Fruit fly (Drosophila melanogaster) whole organism, pupa: ENCODE measurements around the gene CG5934.

Source experiments
- CG10348 ChIP-seq: fragments of 200-800 bp; sonication (Bioruptor generic); IDR thresholded peaks from 2 replicates; pipeline ENCODE4 v1.3.6; 2022; ENCODE audit warnings: missing biosample characterization, missing genetic modification characterization
- CG12605 ChIP-seq: fragments of 200-800 bp; sonication (Bioruptor generic); IDR thresholded peaks from 2 replicates; pipeline ENCODE4 v1.3.6; 2022; ENCODE audit warnings: missing biosample characterization, missing genetic modification characterization
- CG13204 ChIP-seq: fragments of 200-800 bp; sonication (Bioruptor generic); optimal IDR thresholded peaks from 2 replicates; lab custom pipeline; 2018; ENCODE audit warnings: missing biosample characterization, mild to moderate bottlenecking, missing genetic modification characterization, moderate library complexity
- CG14655 ChIP-seq: fragments of 200-800 bp; sonication (Bioruptor generic); optimal IDR thresholded peaks from 3 replicates; lab custom pipeline; 2017; ENCODE audit warnings: mild to moderate bottlenecking, missing biosample characterization, missing genetic modification reagents, missing genetic modification characterization
- CG15710 ChIP-seq: fragments of 200-800 bp; sonication (Bioruptor generic); optimal IDR thresholded peaks from 2 replicates; lab custom pipeline; 2018; ENCODE audit warnings: missing biosample characterization, mild to moderate bottlenecking, missing genetic modification characterization, moderate library complexity
- CG17806 ChIP-seq: fragments of 200-800 bp; sonication (Bioruptor generic); optimal IDR thresholded peaks from 2 replicates; lab custom pipeline; 2018; ENCODE audit warnings: missing biosample characterization, mild to moderate bottlenecking, missing genetic modification characterization, moderate library complexity
- CG32121 ChIP-seq: fragments of 200-800 bp; sonication (Bioruptor generic); IDR thresholded peaks from 2 replicates; pipeline ENCODE4 v1.3.6; 2022; ENCODE audit warnings: missing biosample characterization, missing genetic modification characterization
- CG34367 ChIP-seq: fragments of 200-800 bp; sonication (Bioruptor generic); optimal IDR thresholded peaks from 2 replicates; lab custom pipeline; 2018; ENCODE audit warnings: missing biosample characterization, mild to moderate bottlenecking, missing genetic modification characterization
- CG4496 ChIP-seq: fragments of 200-800 bp; sonication (Bioruptor generic); IDR thresholded peaks from 3 replicates; pipeline ENCODE4 v1.3.6; 2022; ENCODE audit warnings: missing biosample characterization, missing genetic modification characterization
- CG8159 ChIP-seq: fragments of 200-800 bp; sonication (Bioruptor generic); optimal IDR thresholded peaks from 3 replicates; lab custom pipeline; 2018; ENCODE audit warnings: missing biosample characterization, mild to moderate bottlenecking, missing genetic modification characterization, moderate library complexity
- CG8301 ChIP-seq: fragments of 200-800 bp; sonication (Bioruptor generic); optimal IDR thresholded peaks from 2 replicates; lab custom pipeline; 2018; ENCODE audit warnings: missing biosample characterization, mild to moderate bottlenecking, missing genetic modification characterization
- CG9948 ChIP-seq: fragments of 200-800 bp; sonication (Bioruptor generic); optimal IDR thresholded peaks from 2 replicates; lab custom pipeline; 2018; ENCODE audit warnings: missing biosample characterization, mild to moderate bottlenecking, missing genetic modification characterization, moderate library complexity
- D1 ChIP-seq: fragments of 200-800 bp; sonication (Bioruptor generic); optimal IDR thresholded peaks from 2 replicates; lab custom pipeline; 2018; ENCODE audit warnings: missing biosample characterization, mild to moderate bottlenecking, missing genetic modification characterization, moderate library complexity
- EcR ChIP-seq: fragments of 200-800 bp; sonication (Bioruptor generic); optimal IDR thresholded peaks from 3 replicates; lab custom pipeline; 2019; ENCODE audit warnings: missing biosample characterization, missing genetic modification characterization, mild to moderate bottlenecking, moderate library complexity, missing genetic modification reagents
- Ets98B ChIP-seq: fragments of 200-800 bp; sonication (Bioruptor generic); IDR thresholded peaks from 2 replicates; pipeline ENCODE4 v1.3.6; 2022; ENCODE audit warnings: missing biosample characterization, missing genetic modification characterization
- Pif1A ChIP-seq: fragments of 200-800 bp; sonication (Bioruptor generic); optimal IDR thresholded peaks from 3 replicates; lab custom pipeline; 2016; ENCODE audit warnings: missing biosample characterization, missing genetic modification characterization
- Pif1B ChIP-seq: fragments of 200-800 bp; sonication (Bioruptor generic); optimal IDR thresholded peaks from 3 replicates; lab custom pipeline; 2016; ENCODE audit warnings: missing biosample characterization, missing genetic modification characterization
- Snoo ChIP-seq: fragments of 200-800 bp; sonication (Bioruptor generic); optimal IDR thresholded peaks from 3 replicates; lab custom pipeline; 2017; ENCODE audit warnings: missing biosample characterization, mild to moderate bottlenecking, missing genetic modification characterization, inconsistent platforms
- fd96Ca ChIP-seq: fragments of 200-800 bp; sonication (Bioruptor generic); IDR thresholded peaks from 3 replicates; pipeline ENCODE4 v1.3.6; 2022; ENCODE audit warnings: missing biosample characterization, missing genetic modification characterization
- gl ChIP-seq: fragments of 200-800 bp; sonication (Bioruptor generic); optimal IDR thresholded peaks from 2 replicates; lab custom pipeline; 2018; ENCODE audit warnings: missing biosample characterization, mild to moderate bottlenecking, missing genetic modification characterization
- rn ChIP-seq: fragments of 200-800 bp; sonication (Bioruptor generic); IDR thresholded peaks from 2 replicates; pipeline ENCODE4 v1.3.6; 2022; ENCODE audit warnings: missing biosample characterization, missing genetic modification characterization

Gene CG5934

DNA sequence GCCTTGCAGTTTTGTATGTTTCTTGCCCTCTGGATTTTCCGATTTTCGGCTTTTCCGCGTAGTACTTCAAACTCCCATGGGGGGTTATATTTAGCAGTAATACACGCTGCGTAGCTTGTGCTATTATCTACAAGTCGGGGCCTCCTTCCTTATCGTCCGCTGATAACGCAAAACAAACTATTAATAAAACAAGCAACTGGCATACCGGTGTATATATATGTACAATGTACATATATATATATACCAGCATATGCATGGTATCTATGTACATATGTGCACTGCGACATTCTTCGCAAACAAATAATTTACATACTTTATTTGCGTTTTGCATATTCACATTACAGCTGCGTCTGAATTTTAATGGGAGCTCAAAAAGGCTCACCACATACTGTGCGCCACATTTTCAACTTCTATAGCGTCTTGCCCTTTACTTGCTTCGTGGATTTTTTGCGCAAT, 19.6 kb upstream of the CG5934 start:
- TF ChIP-seq Ets98B: no peak
- no peak for TF ChIP-seq Pif1A
- TF ChIP-seq CG9948 (tag; lab: Kevin White, UChicago): no peak
- TF ChIP-seq EcR (GFP tag; lab: Kevin White, UChicago): peak; percentile 24
- TF ChIP-seq CG12605 (GFP tag; lab: Robert Waterston, UW): no peak
- TF ChIP-seq CG34367 (tag; lab: Kevin White, UChicago): peak; percentile 19
- no peak for TF ChIP-seq Snoo (tag; lab: Kevin White, UChicago)
- no peak for TF ChIP-seq CG4496 (GFP tag; lab: Robert Waterston, UW)
- TF ChIP-seq D1 (tag; lab: Kevin White, UChicago): no peak
- TF ChIP-seq CG17806: no peak
- TF ChIP-seq CG14655 (GFP tag; lab: Kevin White, UChicago): no peak
- no peak for TF ChIP-seq CG32121
- no peak for TF ChIP-seq rn (GFP tag; lab: Robert Waterston, UW)
- no peak for TF ChIP-seq CG10348 (GFP tag; lab: Robert Waterston, UW)
- TF ChIP-seq CG15710: no peak

dm6 chr3R:27263434-27264215, 9.9 kb upstream of the CG5934 start, which contains the start of gene woc:
Gene woc, minus strand, starts transcription at chr3R:27264055.
- TF ChIP-seq fd96Ca (GFP tag; lab: Robert Waterston, UW) (peak; percentile 90), CG13204 (GFP tag; lab: Kevin White, UChicago) (no peak), CG17806 (peak; percentile 57), gl (tag; lab: Kevin White, UChicago) (peak; percentile 87), CG8159 (peak; percentile 39), EcR (GFP tag; lab: Kevin White, UChicago) (peak; percentile 2), rn (GFP tag; lab: Robert Waterston, UW) (peak; percentile 59), CG12605 (GFP tag; lab: Robert Waterston, UW) (peak; percentile 68; the same call in 1 of the 2 replicates), CG4496 (GFP tag; lab: Robert Waterston, UW) (peak; percentile 81), CG34367 (tag; lab: Kevin White, UChicago) (peak; percentile 71), D1 (tag; lab: Kevin White, UChicago) (no peak), Snoo (tag; lab: Kevin White, UChicago) (peak; percentile 65), Ets98B (peak; percentile 81), CG14655 (GFP tag; lab: Kevin White, UChicago) (no peak), CG8301 (tag; lab: Kevin White, UChicago) (peak; percentile 82), Pif1B (GFP tag; lab: Kevin White, UChicago) (peak; percentile 70), Pif1A (peak; percentile 37), CG10348 (GFP tag; lab: Robert Waterston, UW) (0 out of 2 replicates have a peak, but pooled peaks have one; percentile 59), CG15710 (peak; percentile 75), CG9948 (tag; lab: Kevin White, UChicago) (peak; percentile 75), CG32121 (peak; percentile 82)

dm6 chr3R:27265330-27265729, 8.2 kb upstream of the CG5934 start, which contains the start of the genes CG14262 and CG14260:
Gene CG14262, minus strand, starts transcription at chr3R:27265430.
Gene CG14260, plus strand, starts transcription at chr3R:27265457.
- TF ChIP-seq CG17806 (no peak), CG12605 (GFP tag; lab: Robert Waterston, UW) (no peak), CG15710 (no peak), CG9948 (tag; lab: Kevin White, UChicago) (no peak), Pif1A (no peak), CG32121 (no peak), CG10348 (GFP tag; lab: Robert Waterston, UW) (no peak), CG14655 (GFP tag; lab: Kevin White, UChicago) (no peak), CG8159 (no peak), CG13204 (GFP tag; lab: Kevin White, UChicago) (no peak), gl (tag; lab: Kevin White, UChicago) (no peak), EcR (GFP tag; lab: Kevin White, UChicago) (no peak), CG8301 (tag; lab: Kevin White, UChicago) (no peak), Pif1B (GFP tag; lab: Kevin White, UChicago) (no peak), rn (GFP tag; lab: Robert Waterston, UW) (no peak)

DNA sequence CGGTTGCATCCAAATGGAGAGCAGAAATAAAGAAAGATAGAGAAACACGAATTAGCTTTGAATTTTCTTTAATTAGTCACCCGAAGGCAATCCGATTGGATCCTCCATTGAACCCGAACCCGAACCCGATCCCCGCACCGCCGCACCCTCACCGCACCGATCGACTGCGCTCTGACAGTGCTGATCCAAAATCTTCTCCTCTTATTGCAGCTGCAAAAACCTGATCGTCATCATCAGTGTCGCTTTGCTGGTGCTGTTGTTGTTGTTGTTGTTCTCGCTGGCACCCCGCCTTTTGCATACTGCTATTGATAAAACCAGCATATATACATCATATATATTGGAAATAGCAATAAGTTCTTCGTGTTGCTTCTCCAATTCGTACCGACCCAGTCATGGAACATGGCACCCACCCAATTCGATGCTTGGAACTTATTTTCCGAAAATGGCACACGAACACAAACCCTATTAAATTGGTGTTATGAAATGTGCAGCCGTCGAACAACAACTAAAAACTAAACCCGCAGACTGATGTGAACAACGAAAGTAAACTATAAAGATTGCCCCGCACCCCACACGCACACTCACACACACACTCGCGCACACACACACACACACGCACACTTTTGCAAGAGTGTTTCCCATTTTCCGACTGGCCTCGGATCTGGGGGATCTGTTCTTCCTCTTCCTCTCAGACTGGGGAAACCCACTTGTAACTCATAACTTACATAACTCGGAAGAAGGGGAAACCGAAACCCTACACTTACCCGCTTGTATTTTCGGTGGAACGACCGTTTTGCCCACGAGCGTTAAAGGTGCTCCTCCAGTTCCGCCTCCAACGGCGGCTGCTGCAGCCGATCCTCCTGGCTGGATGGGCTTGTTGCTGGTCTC, 2.9 kb upstream of the CG5934 start:
- TF ChIP-seq CG12605 (GFP tag; lab: Robert Waterston, UW) (0 out of 2 replicates have a peak, but pooled peaks have one; percentile 14), CG32121 (no peak), Ets98B (peak; percentile 22; the same call in 1 of the 2 replicates), CG13204 (GFP tag; lab: Kevin White, UChicago) (peak; percentile 6), EcR (GFP tag; lab: Kevin White, UChicago) (peak; percentile 73), CG4496 (GFP tag; lab: Robert Waterston, UW) (no peak)

- TF ChIP-seq CG9948 (tag; lab: Kevin White, UChicago) (no peak), gl (tag; lab: Kevin White, UChicago) (no peak), Snoo (tag; lab: Kevin White, UChicago) (no peak), CG4496 (GFP tag; lab: Robert Waterston, UW) (peak; percentile 54; the same call in 1 of the 3 replicates), CG8159 (no peak), CG10348 (GFP tag; lab: Robert Waterston, UW) (no peak), CG12605 (GFP tag; lab: Robert Waterston, UW) (no peak)
These were observed 1.3 kb upstream of the CG5934 start for dm6 chr3R:27272233-27272632.
